Worm (Caenorhabditis elegans): ENCODE measurements around the gene natb-1.

The natb-1 gene

DNA sequence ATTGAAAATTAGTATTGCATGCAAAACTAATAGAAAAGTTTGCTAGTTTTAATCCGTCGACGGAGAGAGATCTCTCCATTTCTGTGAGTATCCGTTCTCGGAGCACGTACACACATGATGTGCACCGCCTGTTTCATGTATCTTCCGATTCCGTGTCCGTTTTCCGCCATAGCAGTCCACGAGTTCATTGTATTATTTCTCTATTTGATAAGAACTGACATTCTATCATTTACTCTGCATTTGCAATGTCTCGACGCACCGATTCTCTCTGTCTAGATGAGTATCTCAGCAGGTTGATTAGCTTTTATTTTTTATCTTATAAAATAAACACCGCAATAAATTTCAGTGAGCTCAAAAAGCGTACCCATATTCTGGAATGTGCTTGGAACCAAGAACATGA, 35.7 kb upstream of the natb-1 start:
- TF ChIP-seq elt-2 (tag; optimal IDR thresholded peaks at IDR 0.05) (peak; percentile 18), lir-3 (tag; optimal IDR thresholded peaks at IDR 0.05; ENCODE audit: poor library complexity) (no peak), lin-15B (tag; optimal IDR thresholded peaks at IDR 0.05) (no peak)

DNA sequence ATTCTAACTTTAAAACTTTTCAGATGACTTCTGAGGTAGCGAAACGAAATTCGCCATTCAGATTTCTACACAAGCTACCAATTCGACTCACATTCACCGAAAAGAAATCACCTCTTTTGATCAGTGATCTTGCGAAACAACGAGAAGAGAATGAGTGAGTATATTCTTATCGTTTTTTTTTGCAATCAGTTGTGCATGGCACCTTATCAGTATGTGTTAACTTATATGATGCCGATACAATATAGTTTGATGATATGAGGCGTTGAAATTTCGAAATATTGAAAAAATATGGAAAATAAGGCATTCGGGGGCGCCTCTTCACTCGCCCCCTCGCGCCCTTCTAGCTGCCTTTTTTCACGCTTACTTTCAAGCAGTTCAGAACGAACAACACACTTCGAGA, 34.7 kb upstream of the natb-1 start:
- peak; percentile 58 for TF ChIP-seq tlp-1 (tag; optimal IDR thresholded peaks at IDR 0.05)
- TF ChIP-seq pqm-1 (tag; optimal IDR thresholded peaks at IDR 0.05), result peak; percentile 67
- peak; percentile 14 for TF ChIP-seq jun-1 (tag; optimal IDR thresholded peaks at IDR 0.05)
- peak; percentile 75 for TF ChIP-seq elt-2 (tag; optimal IDR thresholded peaks at IDR 0.05)
- TF ChIP-seq lin-35 (GFP tag; optimal IDR thresholded peaks at IDR 0.05), result peak in 1 of 2 experiments; percentile 23
- no peak for TF ChIP-seq C16A3.4 (tag; optimal IDR thresholded peaks at IDR 0.05)
- TF ChIP-seq lin-14 (GFP tag; optimal IDR thresholded peaks at IDR 0.05), result no peak
- TF ChIP-seq unc-86 (tag; optimal IDR thresholded peaks at IDR 0.05), result no peak
- TF ChIP-seq C34B4.2 (tag; optimal IDR thresholded peaks at IDR 0.05), result no peak
- TF ChIP-seq nhr-85 (tag), result no peak
- peak; percentile 43 for TF ChIP-seq nhr-20 (tag; optimal IDR thresholded peaks at IDR 0.05)

DNA sequence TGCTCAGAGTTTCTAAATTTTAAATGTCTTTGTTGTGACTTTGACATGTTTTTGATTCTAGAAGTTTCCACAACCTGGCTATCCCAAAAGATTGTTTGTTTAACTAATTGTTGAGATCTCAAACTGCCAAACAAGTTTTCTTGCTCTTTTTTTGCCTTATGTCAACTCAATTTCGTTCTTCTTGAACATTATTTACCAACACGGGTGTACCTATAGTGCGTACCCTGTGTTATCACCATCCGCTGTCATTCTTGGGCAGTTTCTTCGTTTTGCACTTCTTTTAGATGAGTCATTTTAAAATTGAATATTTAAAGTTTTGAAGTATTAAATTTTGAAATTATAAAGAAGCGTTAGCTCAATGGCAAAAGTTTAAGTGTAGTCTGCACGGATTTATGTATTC, 33.7 kb upstream of the natb-1 start, which contains the start of gene sptl-2:
Gene sptl-2, plus strand, starts transcription at position 280 of the 400 bp plus-strand sequence.
- no peak for TF ChIP-seq lin-39 (tag; optimal IDR thresholded peaks at IDR 0.05)
- no peak for TF ChIP-seq nhr-11 (tag; optimal IDR thresholded peaks at IDR 0.05)
- no peak for TF ChIP-seq hlh-17 (GFP tag; optimal IDR thresholded peaks at IDR 0.05; ENCODE audit: borderline replicate concordance)
- no peak for TF ChIP-seq dsc-1 (tag; optimal IDR thresholded peaks at IDR 0.05)
- no peak for TF ChIP-seq nhr-20 (tag; optimal IDR thresholded peaks at IDR 0.05)
- no peak for TF ChIP-seq sox-4 (tag; optimal IDR thresholded peaks at IDR 0.05)
- TF ChIP-seq Y116A8C.19 (tag; optimal IDR thresholded peaks at IDR 0.05; ENCODE audit: borderline replicate concordance), result no peak
- TF ChIP-seq sptf-1 (tag; optimal IDR thresholded peaks at IDR 0.05), result no peak

DNA sequence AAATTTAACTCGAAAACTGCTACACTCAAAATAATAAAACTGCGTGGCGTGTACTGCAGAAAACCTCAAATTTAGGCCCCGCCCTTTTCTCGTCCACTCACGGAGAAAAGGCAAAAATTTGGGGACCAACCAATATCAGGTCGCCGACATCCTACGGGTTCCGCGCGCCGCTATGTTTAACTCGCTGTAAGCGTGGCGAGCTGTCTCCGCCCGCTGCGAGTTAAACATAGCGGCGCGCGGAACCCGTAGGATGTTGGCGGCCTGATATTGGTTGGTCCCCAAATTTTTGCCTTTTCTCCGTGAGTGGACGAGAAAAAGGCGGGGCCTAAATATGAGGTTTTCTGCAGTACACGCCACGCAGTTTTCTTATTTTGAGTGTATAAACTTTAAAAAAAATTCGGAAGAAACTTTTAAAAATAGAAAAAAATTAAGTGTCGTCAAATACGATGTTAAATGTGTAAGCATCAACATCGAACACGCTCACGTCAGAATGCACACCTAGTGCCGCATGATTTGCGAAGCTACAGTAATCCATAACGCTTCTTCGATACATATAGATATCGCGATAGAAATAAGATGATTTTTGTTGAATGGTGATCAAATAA, 31.6 kb upstream of the natb-1 start:
- peak; percentile 67 for TF ChIP-seq snpc-4 (tag; optimal IDR thresholded peaks at IDR 0.05)

DNA sequence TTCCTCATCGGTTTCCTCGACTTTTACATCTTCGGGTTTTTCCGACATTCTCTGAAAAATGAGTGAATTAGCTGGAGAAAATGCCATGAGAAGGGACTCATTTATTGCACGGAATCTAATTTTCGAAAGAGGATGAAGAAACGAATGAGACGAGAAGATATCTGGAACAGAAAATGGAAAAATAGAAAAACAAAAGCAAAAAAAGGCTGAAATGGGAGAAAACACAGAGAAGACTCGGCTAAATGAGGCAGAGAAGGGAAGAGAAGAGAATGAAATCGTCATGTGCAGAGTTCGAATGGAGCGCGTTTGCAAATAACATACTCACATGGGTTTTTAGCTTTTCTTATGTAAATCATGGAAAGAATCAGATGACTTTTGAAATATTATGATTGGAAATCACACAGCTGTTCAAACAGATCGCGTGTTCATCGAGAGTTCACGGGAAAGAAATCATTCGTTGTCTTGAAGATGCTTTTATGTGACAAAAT, 30.7 kb upstream of the natb-1 start, which contains the start of gene Y97E10AR.6:
Gene Y97E10AR.6, minus strand, starts transcription at position 51 of the 488 bp plus-strand sequence.
- TF ChIP-seq lin-15B (tag; optimal IDR thresholded peaks at IDR 0.05) (peak; percentile 20), snu-23 (GFP tag; optimal IDR thresholded peaks at IDR 0.05) (peak; percentile 36), lsy-2 (tag; optimal IDR thresholded peaks at IDR 0.05) (peak in 1 of 2 experiments; percentile 50), mep-1 (tag; optimal IDR thresholded peaks at IDR 0.05) (peak; percentile 44), nhr-237 (tag; optimal IDR thresholded peaks at IDR 0.05) (no peak), swsn-7 (tag; optimal IDR thresholded peaks at IDR 0.05) (no peak), C04F5.9 (tag; optimal IDR thresholded peaks at IDR 0.05) (no peak), lin-35 (GFP tag; optimal IDR thresholded peaks at IDR 0.05) (peak; percentile 38 to 78), lin-39 (tag; optimal IDR thresholded peaks at IDR 0.05) (no peak), C16A3.4 (tag; optimal IDR thresholded peaks at IDR 0.05) (peak; percentile 46), efl-1 (optimal IDR thresholded peaks at IDR 0.05) (peak; percentile 41 to 51), efl-1 (GFP tag; optimal IDR thresholded peaks at IDR 0.05 in 1 of 2) (peak; percentile 55 to 73), F16B12.6 (tag; optimal IDR thresholded peaks at IDR 0.05) (no peak), nhr-71 (tag; optimal IDR thresholded peaks at IDR 0.05) (peak; percentile 23), pqm-1 (tag; optimal IDR thresholded peaks at IDR 0.05) (no peak), snpc-4 (tag; optimal IDR thresholded peaks at IDR 0.05) (peak; percentile 16), lin-14 (GFP tag; optimal IDR thresholded peaks at IDR 0.05) (peak; percentile 54), egl-13 (tag; optimal IDR thresholded peaks at IDR 0.05) (no peak), nhr-47 (tag; optimal IDR thresholded peaks at IDR 0.05) (no peak), nhr-84 (tag; optimal IDR thresholded peaks at IDR 0.05) (no peak), mdl-1 (tag; optimal IDR thresholded peaks at IDR 0.05) (peak in 1 of 2 experiments; percentile 63), dpl-1 (GFP tag; optimal IDR thresholded peaks at IDR 0.05) (peak; percentile 4 to 54 (median 29)), zag-1 (tag; optimal IDR thresholded peaks at IDR 0.05) (no peak), pax-3 (tag; optimal IDR thresholded peaks at IDR 0.05) (no peak), irx-1 (tag; optimal IDR thresholded peaks at IDR 0.05) (no peak), ceh-82 (tag; optimal IDR thresholded peaks at IDR 0.05) (peak in 1 of 3 experiments; percentile 26), blmp-1 (tag; optimal IDR thresholded peaks at IDR 0.05) (peak; percentile 5)

Measured in whole organism, L1 larva.